Worm (Caenorhabditis elegans): ENCODE results near the gene Y43F8B.9.

- TF ChIP-seq pha-4 (GFP tag; IDR thresholded peaks at IDR 0.05) = no peak
- TF ChIP-seq pha-4 (tag; optimal IDR thresholded peaks at IDR 0.05) = no peak
- TF ChIP-seq D1046.2 (GFP tag; IDR thresholded peaks at IDR 0.05) = no peak
- no peak for TF ChIP-seq aly-2 (tag; optimal IDR thresholded peaks at IDR 0.05)
- no peak for TF ChIP-seq ama-1 (optimal IDR thresholded peaks at IDR 0.05)
- no peak for TF ChIP-seq F44E2.7 (GFP tag; IDR thresholded peaks at IDR 0.05)
- no peak for TF ChIP-seq lin-39 (tag; optimal IDR thresholded peaks at IDR 0.05)
- no peak for TF ChIP-seq nhr-237 (tag; optimal IDR thresholded peaks at IDR 0.05)
- TF ChIP-seq unc-62 (GFP tag; optimal IDR thresholded peaks at IDR 0.05 in 1 of 2) = no peak
- TF ChIP-seq unc-62 (tag; optimal IDR thresholded peaks at IDR 0.05) = no peak
- no peak for TF ChIP-seq dmd-6 (GFP tag; IDR thresholded peaks at IDR 0.05)
- TF ChIP-seq nhr-25 (tag; optimal IDR thresholded peaks at IDR 0.05; ENCODE audit: borderline replicate concordance, insufficient read depth) = no peak
- TF ChIP-seq nhr-76 (tag; optimal IDR thresholded peaks at IDR 0.05) = no peak
- no peak for TF ChIP-seq ctbp-1 (GFP tag; IDR thresholded peaks at IDR 0.05)
- no peak for TF ChIP-seq snpc-1.2 (GFP tag; IDR thresholded peaks at IDR 0.05)
Measured at ce11 chrV:19473842-19474514, 4.0 kb upstream of the Y43F8B.9 start, which contains the start of gene Y43F8B.10.

Measured in whole organism, L4 larva.